Worm (Caenorhabditis elegans): ENCODE results near the gene T24E12.6.

DNA sequence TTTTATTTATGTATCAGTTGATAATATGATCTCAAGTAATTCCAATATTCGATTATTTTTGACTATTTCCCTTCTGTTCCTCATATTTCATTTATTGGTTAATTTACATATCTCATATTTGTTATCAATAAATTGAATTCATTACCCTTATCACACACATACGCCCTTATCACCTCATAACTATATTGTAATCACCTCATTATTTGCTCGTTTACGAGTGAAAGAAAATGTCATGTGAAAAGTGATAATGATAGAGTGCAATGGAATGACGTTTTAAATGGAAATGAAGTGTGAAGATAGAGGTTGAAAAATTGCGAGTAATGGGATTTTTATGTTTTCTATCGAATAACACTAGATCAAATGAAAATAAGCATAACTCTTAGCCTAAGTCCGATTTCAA, 25.0 kb upstream of the T24E12.6 start:
- TF ChIP-seq fkh-8 (tag; optimal IDR thresholded peaks at IDR 0.05) (peak; percentile 9), zag-1 (tag; optimal IDR thresholded peaks at IDR 0.05) (no peak), nhr-11 (tag; optimal IDR thresholded peaks at IDR 0.05) (no peak), blmp-1 (tag; optimal IDR thresholded peaks at IDR 0.05) (no peak), ama-1 (optimal IDR thresholded peaks at IDR 0.05) (no peak), unc-86 (tag; optimal IDR thresholded peaks at IDR 0.05) (no peak), isw-1 (GFP tag; IDR thresholded peaks at IDR 0.05) (no peak), ztf-11 (tag; optimal IDR thresholded peaks at IDR 0.05) (no peak), jun-1 (tag; optimal IDR thresholded peaks at IDR 0.05) (peak; percentile 88), pqm-1 (tag; optimal IDR thresholded peaks at IDR 0.05) (peak; percentile 99)

All from whole organism, L1 larva.